Fruit fly (Drosophila melanogaster) Kc167 (cell line): ENCODE results near the gene CG6527.

Source experiments
- Myc ChIP-seq: fragments of >200 bp; optimal IDR thresholded peaks from 2 replicates; lab custom pipeline; 2017; ENCODE audit warnings: missing external identifiers
- Sin3A ChIP-seq: fragments of >200 bp; optimal IDR thresholded peaks from 2 replicates; lab custom pipeline; 2018; ENCODE audit warnings: missing external identifiers
- insv ChIP-seq: fragments of >200 bp; optimal IDR thresholded peaks from 3 replicates; lab custom pipeline; 2018; ENCODE audit warnings: missing external identifiers
- psq ChIP-seq: fragments of >200 bp; optimal IDR thresholded peaks from 2 replicates; lab custom pipeline; 2017; ENCODE audit warnings: missing external identifiers
- ttk ChIP-seq: sonication (Bioruptor generic); optimal IDR thresholded peaks from 2 replicates; lab custom pipeline; 2017; ENCODE audit warnings: missing external identifiers

dm6 chr3L:10516707-10517450 lies 42.0 kb downstream of the CG6527 start:
- no peak for TF ChIP-seq insv (lab: Kevin White, UChicago)
- TF ChIP-seq psq (lab: Kevin White, UChicago), result no peak
- TF ChIP-seq Sin3A (lab: Kevin White, UChicago), result no peak
- TF ChIP-seq Myc, result no peak
- TF ChIP-seq ttk (lab: Kevin White, UChicago), result no peak
